Worm (Caenorhabditis elegans): ENCODE measurements around the gene suex-2.

DNA sequence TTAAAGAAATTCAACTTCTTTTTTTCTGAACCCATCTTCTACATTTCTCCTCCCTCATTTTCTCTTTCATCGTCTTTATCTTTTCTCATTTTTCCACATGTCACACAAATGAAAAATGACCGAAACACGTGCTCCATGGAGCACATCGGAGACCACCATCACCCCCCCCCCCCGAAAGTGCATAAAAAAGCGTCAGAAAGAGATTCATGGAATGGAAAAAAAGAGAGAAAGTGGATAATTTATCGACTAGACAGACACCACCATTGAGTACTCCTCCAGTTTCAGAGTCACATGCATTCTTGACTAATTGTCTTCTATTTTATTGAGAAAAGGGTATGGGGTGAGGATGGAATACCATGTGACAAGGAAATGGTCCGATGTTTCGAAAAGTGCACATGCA is 20.9 kb upstream of the suex-2 start:
- TF ChIP-seq unc-62 (GFP tag; optimal IDR thresholded peaks at IDR 0.05) (no peak), ekl-4 (GFP tag; IDR thresholded peaks at IDR 0.05) (no peak), snpc-3.4 (tag; optimal IDR thresholded peaks at IDR 0.05) (no peak), nhr-90 (tag; optimal IDR thresholded peaks at IDR 0.05) (no peak), ets-4 (GFP tag; optimal IDR thresholded peaks at IDR 0.05) (no peak)
